Fruit fly (Drosophila melanogaster) whole organism, embryonic: Measurements from ENCODE around the gene Cyp313a4.

Experiments used
- Aef1 ChIP-seq: fragments of 200-800 bp; sonication (Bioruptor generic); IDR thresholded peaks from 3 replicates; pipeline ENCODE4 v1.3.6; 2022; ENCODE audit warnings: missing biosample characterization, missing genetic modification characterization
- B-H1 ChIP-seq: fragments of 200-800 bp; sonication (Bioruptor generic); IDR thresholded peaks from 3 replicates; pipeline ENCODE4 v1.3.6; 2022; ENCODE audit warnings: missing biosample characterization, missing genetic modification characterization
- Bteb2 ChIP-seq: fragments of 200-800 bp; sonication (Bioruptor generic); optimal IDR thresholded peaks from 2 replicates; lab custom pipeline; 2016; ENCODE audit warnings: missing biosample characterization, missing genetic modification characterization
- CG10654 ChIP-seq: fragments of 200-800 bp; sonication (Bioruptor generic); optimal IDR thresholded peaks from 2 replicates; lab custom pipeline; 2016; ENCODE audit warnings: missing biosample characterization, missing genetic modification characterization
- CG14965 ChIP-seq: fragments of 200-800 bp; sonication (Bioruptor generic); optimal IDR thresholded peaks from 2 replicates; lab custom pipeline; 2016; ENCODE audit warnings: missing biosample characterization, missing genetic modification characterization, borderline replicate concordance
- CG15269 ChIP-seq: fragments of 200-800 bp; sonication (Bioruptor generic); optimal IDR thresholded peaks from 2 replicates; lab custom pipeline; 2018; ENCODE audit warnings: missing biosample characterization, mild to moderate bottlenecking, missing genetic modification characterization, moderate library complexity
- CG15601 ChIP-seq: fragments of 200-800 bp; sonication (Bioruptor generic); optimal IDR thresholded peaks from 3 replicates; lab custom pipeline; 2019; ENCODE audit warnings: missing biosample characterization, mild to moderate bottlenecking, missing genetic modification characterization, moderate library complexity
- CG17385 ChIP-seq: fragments of 200-800 bp; sonication (Bioruptor generic); optimal IDR thresholded peaks from 3 replicates; lab custom pipeline; 2018; ENCODE audit warnings: missing biosample characterization, mild to moderate bottlenecking, missing genetic modification characterization
- CG17568 ChIP-seq: fragments of 200-800 bp; sonication (Bioruptor generic); optimal IDR thresholded peaks from 2 replicates; lab custom pipeline; 2018; ENCODE audit warnings: missing biosample characterization, mild to moderate bottlenecking, missing genetic modification characterization, moderate library complexity
- CG34224 ChIP-seq: fragments of 200-800 bp; sonication (Bioruptor generic); IDR thresholded peaks from 3 replicates; pipeline ENCODE4 v1.3.6; 2022; ENCODE audit warnings: missing biosample characterization, missing genetic modification characterization; ENCODE audit not compliant: partially characterized antibody
- CG4404 ChIP-seq: fragments of 200-800 bp; sonication (Bioruptor generic); IDR thresholded peaks from 2 replicates; pipeline ENCODE4 v1.3.6; 2022; ENCODE audit warnings: missing biosample characterization, missing genetic modification characterization
- CG7839 ChIP-seq: fragments of 200-800 bp; sonication (Bioruptor generic); optimal IDR thresholded peaks from 3 replicates; lab custom pipeline; 2018; ENCODE audit warnings: missing biosample characterization, mild to moderate bottlenecking, missing genetic modification characterization, moderate library complexity
- CG7987 ChIP-seq: fragments of 200-800 bp; sonication (Bioruptor generic); optimal IDR thresholded peaks from 2 replicates; lab custom pipeline; 2018; ENCODE audit warnings: missing biosample characterization, mild to moderate bottlenecking, missing genetic modification characterization, moderate library complexity
- CG8089 ChIP-seq: fragments of 200-800 bp; sonication (Bioruptor generic); optimal IDR thresholded peaks from 3 replicates; lab custom pipeline; 2016; ENCODE audit warnings: missing biosample characterization, missing genetic modification characterization
- CG9437 ChIP-seq: fragments of 200-800 bp; sonication (Bioruptor generic); optimal IDR thresholded peaks from 2 replicates; lab custom pipeline; 2018; ENCODE audit warnings: missing biosample characterization, mild to moderate bottlenecking, missing genetic modification characterization
- CHES-1-like ChIP-seq: fragments of 200-800 bp; sonication (Bioruptor generic); optimal IDR thresholded peaks from 2 replicates; lab custom pipeline; 2016; ENCODE audit warnings: missing biosample characterization, missing genetic modification characterization
- CoRest ChIP-seq: fragments of 200-800 bp; sonication (Bioruptor generic); optimal IDR thresholded peaks from 3 replicates; lab custom pipeline; 2018; ENCODE audit warnings: missing biosample characterization, mild to moderate bottlenecking, missing genetic modification characterization, moderate library complexity
- D ChIP-seq, 2 experiments: fragments of 200-800 bp in 1 of 2; fragments of >200 bp in 1 of 2; sonication (Bioruptor generic) in 1 of 2; optimal IDR thresholded peaks; 2 replicates in 1 of 2; 3 replicates in 1 of 2; lab custom pipeline; 2017; ENCODE audit warnings: mild to moderate bottlenecking in 1 of 2, missing biosample characterization in 1 of 2, missing genetic modification characterization in 1 of 2, missing genetic modification reagents in 1 of 2
- Doc3 ChIP-seq: fragments of 200-800 bp; sonication (Bioruptor generic); IDR thresholded peaks from 3 replicates; pipeline ENCODE4 v1.3.6; 2022; ENCODE audit warnings: missing biosample characterization, missing genetic modification characterization; ENCODE audit not compliant: partially characterized antibody
- Drgx ChIP-seq: fragments of 200-800 bp; sonication (Bioruptor generic); IDR thresholded peaks from 2 replicates; pipeline ENCODE4 v1.3.6; 2022; ENCODE audit warnings: missing biosample characterization, missing genetic modification characterization
- E2f1 ChIP-seq: fragments of 200-800 bp; sonication (Bioruptor generic); IDR thresholded peaks from 2 replicates; pipeline ENCODE4 v1.3.6; 2022; ENCODE audit warnings: missing biosample characterization, missing genetic modification characterization
- Hr78 ChIP-seq, 2 experiments: fragments of 200-800 bp in 1 of 2; fragments of >200 bp in 1 of 2; sonication (Bioruptor generic) in 1 of 2; optimal IDR thresholded peaks; 2 replicates each; lab custom pipeline; 2017 to 2019; ENCODE audit warnings: missing biosample characterization in 2 of 2, missing genetic modification characterization in 2 of 2, mild to moderate bottlenecking in 1 of 2, moderate library complexity in 1 of 2
- Kr ChIP-seq: fragments of 200-800 bp; sonication (Bioruptor generic); optimal IDR thresholded peaks from 2 replicates; lab custom pipeline; 2017; ENCODE audit warnings: missing biosample characterization, mild to moderate bottlenecking, missing genetic modification characterization
- Nf-YA ChIP-seq: fragments of 200-800 bp; sonication (Bioruptor generic); IDR thresholded peaks from 2 replicates; pipeline ENCODE4 v1.3.6; 2022; ENCODE audit warnings: missing biosample characterization, missing genetic modification characterization
- PHDP ChIP-seq: fragments of 200-800 bp; sonication (Bioruptor generic); optimal IDR thresholded peaks from 3 replicates; lab custom pipeline; 2018; ENCODE audit warnings: missing biosample characterization, mild to moderate bottlenecking, missing genetic modification characterization, moderate library complexity
- Pdp1 ChIP-seq, 2 experiments: fragments of 200-800 bp; sonication (Bioruptor generic); optimal IDR thresholded peaks; 3 replicates each; lab custom pipeline; 2016; ENCODE audit warnings: missing biosample characterization in 2 of 2, missing genetic modification characterization in 2 of 2, mild to moderate bottlenecking in 1 of 2, moderate library complexity in 1 of 2
- Scr ChIP-seq: fragments of 200-800 bp; sonication (Bioruptor generic); IDR thresholded peaks from 2 replicates; pipeline ENCODE4 v1.3.6; 2022; ENCODE audit warnings: missing biosample characterization, missing genetic modification characterization; ENCODE audit not compliant: partially characterized antibody
- Sox100B ChIP-seq: fragments of 200-800 bp; sonication (Bioruptor generic); optimal IDR thresholded peaks from 3 replicates; lab custom pipeline; 2018; ENCODE audit warnings: missing biosample characterization, mild to moderate bottlenecking, missing genetic modification characterization
- Sry-δ ChIP-seq: fragments of 200-800 bp; sonication (Bioruptor generic); optimal IDR thresholded peaks from 2 replicates; lab custom pipeline; 2016; ENCODE audit warnings: missing biosample characterization, missing genetic modification characterization
- abd-A ChIP-seq: fragments of 200-800 bp; sonication (Bioruptor generic); optimal IDR thresholded peaks from 3 replicates; lab custom pipeline; 2019; ENCODE audit warnings: missing biosample characterization, mild to moderate bottlenecking, missing genetic modification characterization, moderate library complexity
- bab2 ChIP-seq: fragments of 200-800 bp; sonication (Bioruptor generic); optimal IDR thresholded peaks from 2 replicates; lab custom pipeline; 2016; ENCODE audit warnings: missing biosample characterization, missing genetic modification characterization
- cato ChIP-seq: fragments of 200-800 bp; sonication (Bioruptor generic); optimal IDR thresholded peaks from 2 replicates; lab custom pipeline; 2016; ENCODE audit warnings: missing biosample characterization, missing genetic modification characterization, borderline replicate concordance
- crp ChIP-seq, 2 experiments: fragments of 200-800 bp; sonication (Bioruptor generic); optimal IDR thresholded peaks; 2 replicates in 1 of 2; 3 replicates in 1 of 2; lab custom pipeline; 2017; ENCODE audit warnings: missing biosample characterization in 2 of 2, missing genetic modification characterization in 2 of 2, mild to moderate bottlenecking in 1 of 2, moderate library complexity in 1 of 2
- en ChIP-seq: fragments of 200-800 bp; sonication (Bioruptor generic); optimal IDR thresholded peaks from 2 replicates; lab custom pipeline; 2016; ENCODE audit warnings: missing biosample characterization, missing genetic modification characterization
- hb ChIP-seq: fragments of 200-800 bp; sonication (Bioruptor generic); IDR thresholded peaks from 3 replicates; pipeline ENCODE4 v1.3.6; 2022; ENCODE audit warnings: missing biosample characterization, missing genetic modification characterization; ENCODE audit not compliant: partially characterized antibody
- luna ChIP-seq: fragments of 200-800 bp; sonication (Bioruptor generic); optimal IDR thresholded peaks from 2 replicates; lab custom pipeline; 2016; ENCODE audit warnings: missing biosample characterization, missing genetic modification characterization
- mirr ChIP-seq: fragments of 200-800 bp; sonication (Bioruptor generic); optimal IDR thresholded peaks from 3 replicates; lab custom pipeline; 2018; ENCODE audit warnings: missing biosample characterization, mild to moderate bottlenecking, missing genetic modification characterization
- otp ChIP-seq: fragments of 200-800 bp; sonication (Bioruptor generic); IDR thresholded peaks from 3 replicates; pipeline ENCODE4, ENCODE4 v1.3.6; 2022; ENCODE audit warnings: missing biosample characterization, missing genetic modification characterization
- pan ChIP-seq, 4 experiments: fragments of >200 bp in 3 of 4; fragments of 200-800 bp in 1 of 4; sonication (Bioruptor generic) in 1 of 4; optimal IDR thresholded peaks in 3 of 4; IDR thresholded peaks in 1 of 4; 2 replicates each; pipeline versions ENCODE4 v1.3.6 to Lab custom; 2017 to 2022; ENCODE audit warnings: missing biosample characterization in 2 of 4, missing genetic modification characterization in 2 of 4, mixed read lengths in 1 of 4
- prd ChIP-seq, 3 experiments: fragments of >200 bp in 2 of 3; fragments of 200-800 bp in 1 of 3; sonication (Bioruptor generic) in 1 of 3; optimal IDR thresholded peaks in 2 of 3; IDR thresholded peaks in 1 of 3; 2 replicates in 2 of 3; 3 replicates in 1 of 3; pipeline versions ENCODE4 v1.3.6 to Lab custom; 2017 to 2022; ENCODE audit warnings: missing biosample characterization in 1 of 3, missing genetic modification characterization in 1 of 3
- rib ChIP-seq: fragments of 200-800 bp; sonication (Bioruptor generic); IDR thresholded peaks from 2 replicates; pipeline ENCODE4 v1.3.6; 2022; ENCODE audit warnings: missing biosample characterization, missing genetic modification characterization
- slbo ChIP-seq: fragments of 200-800 bp; sonication (Bioruptor generic); IDR thresholded peaks from 2 replicates; pipeline ENCODE4 v1.3.6; 2022; ENCODE audit warnings: missing biosample characterization, missing genetic modification characterization
- tna ChIP-seq: fragments of 200-800 bp; sonication (Bioruptor generic); IDR thresholded peaks from 2 replicates; pipeline ENCODE4 v1.3.6; 2022; ENCODE audit warnings: missing biosample characterization, missing genetic modification characterization; ENCODE audit not compliant: partially characterized antibody
- unc-4 ChIP-seq: fragments of 200-800 bp; sonication (Bioruptor generic); IDR thresholded peaks from 2 replicates; pipeline ENCODE4 v1.3.6; 2022; ENCODE audit warnings: missing biosample characterization, missing genetic modification characterization; ENCODE audit not compliant: partially characterized antibody

Cyp313a4 gene

DNA sequence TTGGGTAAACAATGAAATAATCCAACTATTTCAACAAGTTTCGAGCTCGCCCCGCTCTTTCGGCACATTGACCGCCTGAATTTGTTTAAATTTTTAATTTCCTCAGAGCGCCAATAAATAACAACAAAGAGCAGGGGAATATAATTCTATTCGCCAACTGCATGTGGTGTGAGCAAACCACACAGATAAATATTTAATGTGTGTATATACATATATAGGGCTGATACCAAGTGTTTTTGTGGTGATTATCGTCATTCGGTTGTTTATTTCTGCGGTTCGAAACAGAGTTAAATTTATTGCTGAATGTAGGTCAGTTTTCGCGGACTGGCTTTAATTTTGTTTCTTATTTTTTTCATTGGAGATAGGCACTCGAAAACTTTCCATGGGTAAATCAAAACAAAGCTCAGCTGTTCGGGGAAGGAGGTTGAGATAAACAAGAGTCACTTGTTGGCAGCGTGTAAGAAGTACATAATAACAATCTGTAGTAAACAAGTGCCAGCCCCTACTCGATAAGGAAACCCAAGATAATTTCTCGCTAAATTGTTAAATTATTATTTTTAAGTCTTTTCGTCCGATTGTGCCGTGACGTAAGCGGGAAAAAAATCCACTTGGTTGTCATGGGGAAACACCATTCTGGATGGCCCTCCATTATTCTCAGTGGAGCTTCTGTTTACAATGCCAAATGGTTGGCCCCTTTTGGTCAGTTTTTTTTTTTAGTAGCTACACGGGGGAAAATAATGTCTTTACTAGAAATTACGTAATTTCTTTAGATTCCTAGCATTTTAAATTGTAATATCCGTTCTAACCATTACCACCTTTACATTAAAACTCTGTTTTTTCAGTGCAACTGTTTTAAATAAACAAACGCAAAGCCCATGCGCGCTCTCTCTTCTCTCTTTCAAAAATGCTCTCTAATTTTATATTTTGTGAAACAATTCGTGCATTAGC, 36.7 kb upstream of the Cyp313a4 start (continued):
- TF ChIP-seq Doc3 (GFP tag; lab: Robert Waterston, UW) (no peak), CG9437 (GFP tag; lab: Kevin White, UChicago) (peak; percentile 42), tna (no peak), Aef1 (GFP tag; lab: Robert Waterston, UW) (peak; percentile 49; the same call in 2 of the 3 replicates), CG7987 (peak; percentile 79), B-H1 (GFP tag; lab: Robert Waterston, UW) (peak; percentile 39; the same call in 2 of the 3 replicates), abd-A (tag; lab: Kevin White, UChicago) (no peak), Kr (GFP tag; lab: Kevin White, UChicago) (no peak), mirr (GFP tag; lab: Kevin White, UChicago) (peak; percentile 43), Bteb2 (GFP tag; lab: Kevin White, UChicago) (peak; percentile 25), CHES-1-like (no peak), pan (optimal IDR thresholded peaks at IDR 0.05; lab: Kevin White, UChicago) (no peak), pan (GFP tag; optimal IDR thresholded peaks at IDR 0.05 in 1 of 2, IDR thresholded peaks at IDR 0.05 in 1 of 2) (peak in 1 of 2 experiments; percentile 59), crp (GFP tag; optimal IDR thresholded peaks at IDR 0.05; lab: Kevin White, UChicago) (peak in 1 of 2 experiments; percentile 11), D (optimal IDR thresholded peaks at IDR 0.05; lab: Kevin White, UChicago) (no peak), D (GFP tag; optimal IDR thresholded peaks at IDR 0.05; lab: Kevin White, UChicago) (no peak), hb (GFP tag; lab: Robert Waterston, UW) (no peak), PHDP (tag; lab: Kevin White, UChicago) (peak; percentile 49), CG7839 (tag; lab: Kevin White, UChicago) (peak; percentile 61), CG15269 (tag; lab: Kevin White, UChicago) (peak; percentile 67), Nf-YA (GFP tag; lab: Robert Waterston, UW) (no peak), en (GFP tag; lab: Kevin White, UChicago) (no peak), Sox100B (peak; percentile 55), CG4404 (GFP tag; lab: Robert Waterston, UW) (no peak), Scr (GFP tag; lab: Robert Waterston, UW) (no peak), CG15601 (tag; lab: Kevin White, UChicago) (no peak), slbo (GFP tag; lab: Robert Waterston, UW) (peak; percentile 81), otp (GFP tag; lab: Robert Waterston, UW) (0 out of 3 replicates have a peak, but pooled peaks have one; percentile 18), unc-4 (GFP tag; lab: Robert Waterston, UW) (no peak), Sry-δ (GFP tag; lab: Kevin White, UChicago) (peak; percentile 3), CG14965 (GFP tag; lab: Kevin White, UChicago) (no peak), CG17568 (GFP tag; lab: Kevin White, UChicago) (peak; percentile 32), rib (GFP tag; lab: Robert Waterston, UW) (peak; percentile 27), E2f1 (GFP tag; lab: Robert Waterston, UW) (peak; percentile 54; the same call in 1 of the 2 replicates), CG10654 (peak; percentile 50), Drgx (GFP tag; lab: Robert Waterston, UW) (peak; percentile 68), CoRest (tag; lab: Kevin White, UChicago) (peak; percentile 49), Hr78 (GFP tag; optimal IDR thresholded peaks at IDR 0.05; lab: Kevin White, UChicago) (no peak), bab2 (GFP tag; lab: Kevin White, UChicago) (peak; percentile 44), luna (peak; percentile 41), CG8089 (peak; percentile 20), CG17385 (GFP tag; lab: Kevin White, UChicago) (peak; percentile 48), Pdp1 (GFP tag; optimal IDR thresholded peaks at IDR 0.05; lab: Kevin White, UChicago) (peak; percentile 44 to 86), CG34224 (GFP tag; lab: Robert Waterston, UW) (no peak), prd (optimal IDR thresholded peaks at IDR 0.05; lab: Kevin White, UChicago) (no peak), prd (GFP tag; IDR thresholded peaks at IDR 0.05; lab: Robert Waterston, UW) (peak; percentile 70), cato (GFP tag; lab: Kevin White, UChicago) (no peak)
